Worm (Caenorhabditis elegans): ENCODE results near the gene fbxa-182.
A peak's percentile ranks its signal among the peaks of the same experiment; 100 is the strongest.

Gene fbxa-182

ce11 chrII:2420685-2421084, 8.1 kb upstream of the fbxa-182 start:
- TF ChIP-seq fos-1 (tag; optimal IDR thresholded peaks at IDR 0.05) (peak; percentile 38), egl-27 (tag; optimal IDR thresholded peaks at IDR 0.05) (no peak), nhr-129 (tag; optimal IDR thresholded peaks at IDR 0.05) (peak; percentile 76), unc-62 (GFP tag; optimal IDR thresholded peaks at IDR 0.05) (no peak), gmeb-1 (tag; optimal IDR thresholded peaks at IDR 0.05) (peak; percentile 1), sma-3 (GFP tag; optimal IDR thresholded peaks at IDR 0.05) (no peak), crh-2 (tag; optimal IDR thresholded peaks at IDR 0.05) (peak; percentile 2)

ce11 chrII:2418836-2419235, 6.3 kb upstream of the fbxa-182 start, which contains the start of gene fbxc-20:
Gene fbxc-20, plus strand, starts transcription at chrII:2419136.
- no peak for TF ChIP-seq alr-1 (tag; optimal IDR thresholded peaks at IDR 0.05)
- TF ChIP-seq nhr-237 (tag; optimal IDR thresholded peaks at IDR 0.05) = no peak
- TF ChIP-seq nhr-6 (tag; optimal IDR thresholded peaks at IDR 0.05) = no peak
- no peak for TF ChIP-seq ZK546.5 (tag; optimal IDR thresholded peaks at IDR 0.05)
- no peak for TF ChIP-seq lin-11 (tag; optimal IDR thresholded peaks at IDR 0.05)
- no peak for TF ChIP-seq egl-27 (tag; optimal IDR thresholded peaks at IDR 0.05)
- TF ChIP-seq skn-1 (tag; optimal IDR thresholded peaks at IDR 0.05) = no peak
- no peak for TF ChIP-seq sma-9 (GFP tag; optimal IDR thresholded peaks at IDR 0.05)
- no peak for TF ChIP-seq sma-9 (tag; optimal IDR thresholded peaks at IDR 0.05)
- no peak for TF ChIP-seq gmeb-1 (tag; optimal IDR thresholded peaks at IDR 0.05)
- no peak for TF ChIP-seq mab-5 (tag; optimal IDR thresholded peaks at IDR 0.05)
- TF ChIP-seq dmd-4 (tag; optimal IDR thresholded peaks at IDR 0.05) = no peak
- no peak for TF ChIP-seq ceh-82 (tag; optimal IDR thresholded peaks at IDR 0.05)
- TF ChIP-seq mbf-1 (tag; optimal IDR thresholded peaks at IDR 0.05) = no peak
- TF ChIP-seq R02D3.7 (tag; optimal IDR thresholded peaks at IDR 0.05) = no peak
- TF ChIP-seq nhr-23 (tag; optimal IDR thresholded peaks at IDR 0.05) = no peak
- TF ChIP-seq nhr-129 (tag; optimal IDR thresholded peaks at IDR 0.05) = no peak

ce11 chrII:2417889-2418288, 5.3 kb upstream of the fbxa-182 start, which contains the start of the genes F42G2.5 and F42G2.7:
Gene F42G2.5, minus strand, starts transcription at chrII:2417989.
Gene F42G2.7, plus strand, starts transcription at chrII:2418158.
- TF ChIP-seq egl-27 (tag; optimal IDR thresholded peaks at IDR 0.05) (no peak), fos-1 (tag; optimal IDR thresholded peaks at IDR 0.05) (peak; percentile 32), gmeb-1 (tag; optimal IDR thresholded peaks at IDR 0.05) (peak; percentile 5), nhr-12 (tag; optimal IDR thresholded peaks at IDR 0.05) (no peak), nhr-25 (tag; optimal IDR thresholded peaks at IDR 0.05) (no peak)

- TF ChIP-seq ZK546.5 (tag; optimal IDR thresholded peaks at IDR 0.05) (no peak), lin-39 (tag; optimal IDR thresholded peaks at IDR 0.05) (no peak), fos-1 (tag; optimal IDR thresholded peaks at IDR 0.05) (peak; percentile 37), R02D3.7 (tag; optimal IDR thresholded peaks at IDR 0.05) (no peak), crh-2 (tag; optimal IDR thresholded peaks at IDR 0.05) (peak; percentile 5), elt-1 (tag; optimal IDR thresholded peaks at IDR 0.05) (no peak), nhr-23 (tag; optimal IDR thresholded peaks at IDR 0.05) (no peak), gmeb-1 (tag; optimal IDR thresholded peaks at IDR 0.05) (peak; percentile 6)
Measured at ce11 chrII:2415439-2415838, 2.9 kb upstream of the fbxa-182 start, which contains the start of gene fbxa-4. Gene fbxa-4, minus strand, starts transcription at chrII:2415531.

DNA sequence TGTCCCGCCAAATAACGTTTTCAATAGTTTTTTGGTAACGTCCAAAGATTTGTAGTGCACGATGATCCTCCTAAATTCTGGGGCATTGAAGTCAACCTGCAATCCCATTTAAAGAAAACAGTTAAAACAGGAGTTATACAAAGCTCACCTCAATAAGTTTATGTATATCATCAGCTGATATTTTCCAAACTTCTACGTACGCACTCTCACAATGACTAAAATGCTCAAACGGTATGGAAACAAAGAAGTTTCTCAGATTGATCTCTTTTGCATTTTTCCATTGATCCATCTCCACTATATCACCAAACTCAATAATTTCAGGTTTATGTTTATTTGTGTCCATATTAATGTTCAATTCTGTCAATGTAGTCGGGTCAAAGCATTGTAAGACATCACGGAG, 994 bp downstream of the fbxa-182 start:
- TF ChIP-seq nhr-129 (tag; optimal IDR thresholded peaks at IDR 0.05) (no peak), unc-39 (tag; optimal IDR thresholded peaks at IDR 0.05) (no peak)

DNA sequence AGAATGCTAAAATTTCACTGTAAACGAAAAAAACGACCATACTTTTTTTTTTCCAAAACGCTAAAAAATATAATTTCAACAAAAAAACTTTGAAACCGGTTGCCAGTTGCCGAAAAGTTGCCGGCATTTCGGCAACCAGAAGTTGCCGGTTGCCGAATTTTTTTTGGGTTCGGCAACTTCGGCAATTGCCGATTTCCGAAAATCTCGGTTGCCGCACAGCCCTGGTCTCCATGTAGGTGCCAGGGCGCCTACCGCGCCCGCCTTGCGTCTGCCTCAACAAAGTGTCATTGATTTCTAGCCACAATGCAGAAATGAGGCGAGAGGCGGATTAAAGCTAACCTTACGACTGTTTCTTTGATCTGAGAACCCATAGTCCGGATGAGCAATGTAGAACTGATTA, 1.5 kb downstream of the fbxa-182 start:
- TF ChIP-seq lin-13 (GFP tag; optimal IDR thresholded peaks at IDR 0.05) (no peak), blmp-1 (tag; optimal IDR thresholded peaks at IDR 0.05; ENCODE audit: insufficient read depth) (no peak), nhr-12 (tag; optimal IDR thresholded peaks at IDR 0.05) (no peak), crh-2 (tag; optimal IDR thresholded peaks at IDR 0.05) (no peak), elt-1 (tag; optimal IDR thresholded peaks at IDR 0.05) (no peak), fos-1 (tag; optimal IDR thresholded peaks at IDR 0.05) (no peak), nhr-10 (tag; optimal IDR thresholded peaks at IDR 0.05) (no peak), egl-27 (tag; optimal IDR thresholded peaks at IDR 0.05) (no peak), zag-1 (tag; optimal IDR thresholded peaks at IDR 0.05) (no peak)

- no peak for TF ChIP-seq fos-1 (tag; optimal IDR thresholded peaks at IDR 0.05)
- TF ChIP-seq mab-5 (tag; optimal IDR thresholded peaks at IDR 0.05) = no peak
- TF ChIP-seq nhr-6 (tag; optimal IDR thresholded peaks at IDR 0.05) = no peak
- no peak for TF ChIP-seq ceh-16 (tag; optimal IDR thresholded peaks at IDR 0.05)
- no peak for TF ChIP-seq nhr-21 (tag; optimal IDR thresholded peaks at IDR 0.05)
- no peak for TF ChIP-seq nhr-10 (tag; optimal IDR thresholded peaks at IDR 0.05)
Measured at ce11 chrII:2403984-2404383, 8.6 kb downstream of the fbxa-182 start, which contains the start of gene F16G10.1. Gene F16G10.1, plus strand, starts transcription at chrII:2404284.

All from whole organism, L2 larva.